Fruit fly (Drosophila melanogaster) whole organism, prepupa: ENCODE data around the gene fng.
A peak's percentile ranks its signal among the peaks of the same experiment; 100 is the strongest.

ENCODE experiments used
- CG10669 ChIP-seq: fragments of 200-800 bp; sonication (Bioruptor generic); optimal IDR thresholded peaks from 3 replicates; lab custom pipeline; 2018; ENCODE audit warnings: missing biosample characterization, mild to moderate bottlenecking, missing genetic modification characterization, moderate library complexity
- CG11762 ChIP-seq: fragments of 200-800 bp; sonication (Bioruptor generic); optimal IDR thresholded peaks from 3 replicates; lab custom pipeline; 2016; ENCODE audit warnings: missing biosample characterization, missing genetic modification characterization; ENCODE audit not compliant: insufficient read depth
- CG11902 ChIP-seq: fragments of 200-800 bp; sonication (Bioruptor generic); optimal IDR thresholded peaks from 3 replicates; lab custom pipeline; 2016; ENCODE audit warnings: missing biosample characterization, missing genetic modification characterization
- CG1621 ChIP-seq: fragments of 200-800 bp; sonication (Bioruptor generic); optimal IDR thresholded peaks from 3 replicates; lab custom pipeline; 2018; ENCODE audit warnings: missing biosample characterization, mild to moderate bottlenecking, missing genetic modification characterization
- CG16779 ChIP-seq: fragments of 200-800 bp; sonication (Bioruptor generic); optimal IDR thresholded peaks from 3 replicates; lab custom pipeline; 2017; ENCODE audit warnings: missing biosample characterization, mild to moderate bottlenecking, missing genetic modification characterization
- CG31627 ChIP-seq: fragments of 200-800 bp; sonication (Bioruptor generic); optimal IDR thresholded peaks from 3 replicates; lab custom pipeline; 2016; ENCODE audit warnings: missing biosample characterization, missing genetic modification characterization
- CG34406 ChIP-seq: fragments of 200-800 bp; sonication (Bioruptor generic); optimal IDR thresholded peaks from 3 replicates; lab custom pipeline; 2016; ENCODE audit warnings: missing biosample characterization, missing genetic modification characterization
- CG3919 ChIP-seq: fragments of 200-800 bp; sonication (Bioruptor generic); optimal IDR thresholded peaks from 3 replicates; lab custom pipeline; 2016; ENCODE audit warnings: missing biosample characterization, missing genetic modification characterization
- CG6163 ChIP-seq: fragments of 200-800 bp; sonication (Bioruptor generic); IDR thresholded peaks from 3 replicates; pipeline ENCODE4 v1.3.6; 2022; ENCODE audit warnings: missing biosample characterization, missing genetic modification characterization
- CG6276 ChIP-seq: fragments of 200-800 bp; sonication (Bioruptor generic); optimal IDR thresholded peaks from 2 replicates; lab custom pipeline; 2017; ENCODE audit warnings: missing biosample characterization, mild to moderate bottlenecking, missing genetic modification characterization
- CG6808 ChIP-seq: fragments of 200-800 bp; sonication (Bioruptor generic); optimal IDR thresholded peaks from 3 replicates; lab custom pipeline; 2017; ENCODE audit warnings: missing biosample characterization, missing genetic modification characterization, mild to moderate bottlenecking, moderate library complexity, missing genetic modification reagents
- CG7368 ChIP-seq: fragments of 200-800 bp; sonication (Bioruptor generic); optimal IDR thresholded peaks from 3 replicates; lab custom pipeline; 2016; ENCODE audit warnings: missing biosample characterization, missing genetic modification characterization
- CG8119 ChIP-seq: fragments of 200-800 bp; sonication (Bioruptor generic); IDR thresholded peaks from 3 replicates; pipeline ENCODE4 v1.3.6; 2022; ENCODE audit warnings: missing biosample characterization, missing genetic modification characterization
- CG8632 ChIP-seq: fragments of 200-800 bp; sonication (Bioruptor generic); optimal IDR thresholded peaks from 3 replicates; lab custom pipeline; 2016; ENCODE audit warnings: missing biosample characterization, missing genetic modification characterization
- CG9139 ChIP-seq: fragments of 200-800 bp; sonication (Bioruptor generic); optimal IDR thresholded peaks from 3 replicates; lab custom pipeline; 2017; ENCODE audit warnings: missing biosample characterization, mild to moderate bottlenecking, missing genetic modification characterization
- Eip78C ChIP-seq: fragments of 200-800 bp; sonication (Bioruptor generic); peaks from one replicate; lab custom pipeline; 2016; ENCODE audit warnings: missing biosample characterization, missing genetic modification characterization
- Ets21C ChIP-seq: fragments of 200-800 bp; sonication (Bioruptor generic); optimal IDR thresholded peaks from 3 replicates; lab custom pipeline; 2016; ENCODE audit warnings: missing biosample characterization, missing genetic modification characterization
- Hr39 ChIP-seq: fragments of 200-800 bp; sonication (Bioruptor generic); optimal IDR thresholded peaks from 2 replicates; lab custom pipeline; 2016; ENCODE audit warnings: missing biosample characterization, missing genetic modification characterization
- Hr4 ChIP-seq: fragments of 200-800 bp; sonication (Bioruptor generic); optimal IDR thresholded peaks from 3 replicates; lab custom pipeline; 2016; ENCODE audit warnings: missing biosample characterization, missing genetic modification characterization
- Met ChIP-seq: fragments of 200-800 bp; sonication (Bioruptor generic); optimal IDR thresholded peaks from 3 replicates; lab custom pipeline; 2016; ENCODE audit warnings: missing biosample characterization, missing genetic modification characterization
- OdsH ChIP-seq: fragments of 200-800 bp; sonication (Bioruptor generic); optimal IDR thresholded peaks from 3 replicates; lab custom pipeline; 2016; ENCODE audit warnings: missing biosample characterization, missing genetic modification characterization
- Smox ChIP-seq: fragments of 200-800 bp; sonication (Bioruptor generic); optimal IDR thresholded peaks from 3 replicates; lab custom pipeline; 2016; ENCODE audit warnings: missing biosample characterization, missing genetic modification characterization
- Sox102F ChIP-seq: fragments of 200-800 bp; sonication (Bioruptor generic); optimal IDR thresholded peaks from 2 replicates; lab custom pipeline; 2016; ENCODE audit warnings: missing biosample characterization, mild to moderate bottlenecking, missing genetic modification characterization
- Sox15 ChIP-seq: fragments of 200-800 bp; sonication (Bioruptor generic); optimal IDR thresholded peaks from 3 replicates; lab custom pipeline; 2016; ENCODE audit warnings: missing biosample characterization, missing genetic modification characterization
- achi ChIP-seq: fragments of 200-800 bp; sonication (Bioruptor generic); optimal IDR thresholded peaks from 3 replicates; lab custom pipeline; 2016; ENCODE audit warnings: missing biosample characterization, missing genetic modification characterization
- cyc ChIP-seq: fragments of 200-800 bp; sonication (Bioruptor generic); optimal IDR thresholded peaks from 3 replicates; lab custom pipeline; 2016; ENCODE audit warnings: missing biosample characterization, missing genetic modification characterization
- eg ChIP-seq: fragments of 200-800 bp; sonication (Bioruptor generic); IDR thresholded peaks from 3 replicates; pipeline ENCODE4 v1.3.6; 2022; ENCODE audit warnings: missing biosample characterization, missing genetic modification characterization
- esn ChIP-seq: fragments of 200-800 bp; sonication (Bioruptor generic); optimal IDR thresholded peaks from 2 replicates; lab custom pipeline; 2016; ENCODE audit warnings: missing biosample characterization, mild to moderate bottlenecking, missing genetic modification characterization, moderate library complexity
- fd85E ChIP-seq: fragments of 200-800 bp; sonication (Bioruptor generic); optimal IDR thresholded peaks from 3 replicates; lab custom pipeline; 2016; ENCODE audit warnings: missing biosample characterization, missing genetic modification characterization
- net ChIP-seq: fragments of 200-800 bp; sonication (Bioruptor generic); optimal IDR thresholded peaks from 3 replicates; lab custom pipeline; 2016; ENCODE audit warnings: missing biosample characterization, missing genetic modification characterization
- pdm3 ChIP-seq: fragments of 200-800 bp; sonication (Bioruptor generic); optimal IDR thresholded peaks from 3 replicates; lab custom pipeline; 2016; ENCODE audit warnings: missing biosample characterization, missing genetic modification characterization
- salr ChIP-seq, 2 experiments: fragments of 200-800 bp; sonication (Bioruptor generic); optimal IDR thresholded peaks; 3 replicates each; lab custom pipeline; 2016 to 2018; ENCODE audit warnings: missing biosample characterization in 2 of 2, missing genetic modification characterization in 2 of 2, mild to moderate bottlenecking in 1 of 2
- ss ChIP-seq, 2 experiments: fragments of 200-800 bp; sonication (Bioruptor generic); optimal IDR thresholded peaks; 2 replicates in 1 of 2; 3 replicates in 1 of 2; lab custom pipeline; 2017 to 2018; ENCODE audit warnings: mild to moderate bottlenecking in 2 of 2, missing biosample characterization in 2 of 2, missing genetic modification characterization in 2 of 2, moderate library complexity in 1 of 2
- svp ChIP-seq: fragments of 200-800 bp; sonication (Bioruptor generic); peaks from one replicate; lab custom pipeline; 2016; ENCODE audit warnings: missing biosample characterization, missing genetic modification characterization
- vri ChIP-seq: fragments of 200-800 bp; sonication (Bioruptor generic); optimal IDR thresholded peaks from 3 replicates; lab custom pipeline; 2016; ENCODE audit warnings: missing biosample characterization, mild to moderate bottlenecking, missing genetic modification characterization

Gene fng

DNA sequence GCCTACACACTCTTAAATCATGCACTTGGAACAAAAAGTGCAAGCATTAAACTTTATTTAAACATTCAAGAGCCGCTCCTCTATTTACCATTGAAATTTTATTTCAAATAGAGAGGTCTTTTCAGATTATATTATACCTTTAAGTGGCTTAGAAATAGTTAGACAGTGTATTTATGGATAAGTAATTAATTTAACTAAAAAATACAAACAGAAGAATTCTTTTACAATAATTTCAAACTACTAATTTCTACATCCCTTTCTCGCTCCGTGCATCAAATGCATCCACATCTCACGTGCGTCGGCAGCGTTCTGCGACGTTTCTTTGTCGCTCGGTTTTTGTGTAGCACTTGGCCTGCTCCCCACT is 806 bp upstream of the fng start (continued):
- TF ChIP-seq cyc (GFP tag; lab: Kevin White, UChicago) (peak; percentile 94), CG31627 (GFP tag; lab: Kevin White, UChicago) (peak; percentile 95), CG8119 (GFP tag; lab: Robert Waterston, UW) (peak; percentile 94), CG6276 (peak; percentile 83), achi (GFP tag; lab: Kevin White, UChicago) (peak; percentile 96), Eip78C (GFP tag; lab: Kevin White, UChicago) (peak; percentile 99), CG16779 (tag; lab: Kevin White, UChicago) (peak; percentile 87), vri (GFP tag; lab: Kevin White, UChicago) (peak; percentile 89), Hr39 (GFP tag; lab: Kevin White, UChicago) (peak; percentile 94), CG11902 (GFP tag; lab: Kevin White, UChicago) (peak; percentile 91), net (peak; percentile 93), esn (peak; percentile 96), fd85E (GFP tag; lab: Kevin White, UChicago) (peak; percentile 77), Ets21C (GFP tag; lab: Kevin White, UChicago) (peak; percentile 92), eg (peak; percentile 84), CG6163 (GFP tag; lab: Robert Waterston, UW) (peak; percentile 90), CG8632 (GFP tag; lab: Kevin White, UChicago) (peak; percentile 97), CG34406 (GFP tag; lab: Kevin White, UChicago) (peak; percentile 96), CG7368 (GFP tag; lab: Kevin White, UChicago) (peak; percentile 86)

DNA sequence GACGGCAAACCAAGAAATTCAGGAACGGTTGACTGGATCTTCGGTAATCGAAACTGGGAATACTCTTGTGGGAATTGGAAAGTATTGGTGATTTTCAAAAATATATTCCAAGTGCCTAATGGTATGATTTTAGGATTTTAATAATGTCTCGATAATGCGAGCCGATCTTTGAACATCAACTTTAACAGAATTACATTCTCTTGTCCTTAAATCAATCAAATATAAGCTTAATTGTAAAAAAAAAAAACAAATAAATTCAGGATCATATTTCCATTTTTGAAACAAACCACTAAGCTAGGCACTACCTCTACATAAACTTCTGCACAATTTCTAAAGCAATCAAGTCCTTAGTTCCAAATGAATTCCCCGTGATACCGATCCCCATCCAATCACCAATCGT is 908 bp downstream of the fng start:
- TF ChIP-seq Hr39 (GFP tag; lab: Kevin White, UChicago) (peak; percentile 26), esn (peak; percentile 27), Hr4 (no peak), cyc (GFP tag; lab: Kevin White, UChicago) (peak; percentile 18), eg (no peak), CG8632 (GFP tag; lab: Kevin White, UChicago) (no peak), CG31627 (GFP tag; lab: Kevin White, UChicago) (peak; percentile 12), CG8119 (GFP tag; lab: Robert Waterston, UW) (no peak), Met (GFP tag; lab: Kevin White, UChicago) (peak; percentile 10), svp (GFP tag; lab: Kevin White, UChicago) (peak; percentile 65), CG3919 (GFP tag; lab: Kevin White, UChicago) (no peak), salr (GFP tag; optimal IDR thresholded peaks at IDR 0.05; lab: Kevin White, UChicago) (no peak), Eip78C (GFP tag; lab: Kevin White, UChicago) (peak; percentile 75)

DNA sequence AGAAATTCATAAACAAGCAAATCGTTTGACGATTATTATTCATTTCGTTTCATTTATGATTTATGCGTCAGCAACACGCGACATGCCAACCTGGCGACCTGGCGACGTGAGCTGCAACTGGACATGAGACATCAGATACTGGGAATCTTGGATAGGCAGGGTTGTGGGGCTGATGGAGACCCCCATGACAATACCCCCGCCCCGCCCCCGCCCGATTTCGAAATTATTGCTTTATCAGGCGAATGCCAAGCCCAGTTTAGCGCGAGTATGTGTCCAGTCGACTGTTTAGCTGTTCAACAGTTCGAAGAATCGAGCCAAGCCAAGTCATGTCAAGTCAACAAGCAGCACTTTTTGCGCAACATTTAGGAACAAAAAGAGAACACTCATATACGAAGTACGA is 2.4 kb downstream of the fng start:
- TF ChIP-seq eg (0 out of 3 replicates have a peak, but pooled peaks have one; percentile 3), CG6808 (no peak), CG11762 (GFP tag; lab: Kevin White, UChicago) (no peak), CG9139 (GFP tag; lab: Kevin White, UChicago) (no peak), ss (GFP tag; optimal IDR thresholded peaks at IDR 0.05; lab: Kevin White, UChicago) (peak in 1 of 2 experiments; percentile 35), cyc (GFP tag; lab: Kevin White, UChicago) (no peak), CG10669 (GFP tag; lab: Kevin White, UChicago) (no peak), OdsH (GFP tag; lab: Kevin White, UChicago) (no peak), svp (GFP tag; lab: Kevin White, UChicago) (peak; percentile 63), Sox102F (GFP tag; lab: Kevin White, UChicago) (no peak), Smox (GFP tag; lab: Kevin White, UChicago) (no peak), CG1621 (tag; lab: Kevin White, UChicago) (no peak), Sox15 (GFP tag; lab: Kevin White, UChicago) (no peak), pdm3 (GFP tag; lab: Kevin White, UChicago) (no peak), Eip78C (GFP tag; lab: Kevin White, UChicago) (no peak)

DNA sequence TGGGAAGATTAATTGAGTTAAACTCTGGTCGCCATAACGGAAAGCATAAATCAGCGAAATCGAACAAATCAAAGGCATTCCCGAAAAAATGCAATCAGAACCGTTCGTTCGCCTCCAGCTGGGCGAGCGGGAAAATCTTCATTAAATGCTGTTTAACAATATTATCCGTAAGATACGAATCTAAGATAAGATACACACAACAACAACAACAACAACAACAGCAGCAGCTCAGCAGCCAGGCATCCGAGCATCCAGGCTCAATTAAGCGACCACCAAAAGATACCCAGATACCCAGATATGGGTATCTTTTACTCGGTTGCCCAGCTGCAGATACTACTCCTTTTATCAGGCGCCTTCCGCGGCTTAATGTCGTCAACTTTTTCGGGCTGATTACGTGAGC is 3.3 kb downstream of the fng start:
- no peak for TF ChIP-seq vri (GFP tag; lab: Kevin White, UChicago)
